Fruit fly (Drosophila melanogaster): ENCODE measurements around the gene CG12206.

DNA sequence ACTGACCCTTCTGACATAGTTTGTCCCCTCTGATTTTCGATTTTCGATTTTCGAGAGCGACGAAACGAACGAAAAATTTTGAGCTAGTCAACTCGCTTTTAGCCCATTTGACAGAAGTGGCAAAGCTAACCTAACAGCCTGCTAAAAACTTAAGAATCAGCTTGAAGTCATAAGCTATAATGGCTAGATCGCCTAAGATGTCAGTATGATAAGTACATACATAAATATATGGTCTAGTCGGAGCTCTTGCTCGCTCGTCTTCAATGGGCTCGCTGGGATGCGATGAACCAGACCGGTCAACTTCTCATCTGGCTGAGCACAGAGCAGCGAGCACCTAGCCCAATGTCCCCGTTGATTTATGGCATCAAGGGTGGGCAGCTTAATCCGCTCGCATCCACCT is 38.6 kb downstream of the CG12206 start, which contains the start of gene CG14269:
- TF ChIP-seq psq (optimal IDR thresholded peaks at IDR 0.05) (no peak), EcR (GFP tag; optimal IDR thresholded peaks at IDR 0.05) (no peak), CG8478 (optimal IDR thresholded peaks at IDR 0.05) (no peak), Dll (optimal IDR thresholded peaks at IDR 0.05) (no peak)
